Fruit fly (Drosophila melanogaster): ENCODE measurements around the gene lft.

The lft gene

DNA sequence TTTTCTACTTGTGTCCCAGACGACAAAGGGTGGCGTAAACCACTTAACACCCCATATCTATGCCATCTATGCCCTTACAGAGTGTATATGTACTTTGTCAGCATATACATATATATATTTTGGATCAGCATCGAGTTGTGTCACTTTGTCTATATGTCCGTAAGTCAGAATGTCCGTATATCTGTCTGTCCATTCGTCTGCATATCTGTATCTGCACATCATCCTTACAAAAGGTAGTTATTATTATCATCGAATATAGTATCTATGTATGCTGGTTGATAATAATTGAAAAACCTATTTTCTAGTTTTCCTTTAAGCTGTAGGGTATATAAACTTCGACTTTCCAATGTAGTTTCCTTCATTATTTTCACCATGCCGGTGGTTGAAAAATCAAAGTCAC is 13.1 kb upstream of the lft start:
- TF ChIP-seq CG10348 (GFP tag; IDR thresholded peaks at IDR 0.05) (no peak), CG8159 (tag; optimal IDR thresholded peaks at IDR 0.05) (no peak), CG13204 (GFP tag; optimal IDR thresholded peaks at IDR 0.05) (no peak), CG9948 (tag; optimal IDR thresholded peaks at IDR 0.05) (no peak), CG14655 (GFP tag; optimal IDR thresholded peaks at IDR 0.05) (no peak), CG17806 (tag; optimal IDR thresholded peaks at IDR 0.05) (no peak), D1 (tag; optimal IDR thresholded peaks at IDR 0.05) (no peak), EcR (GFP tag; optimal IDR thresholded peaks at IDR 0.05) (no peak), CG8301 (tag; optimal IDR thresholded peaks at IDR 0.05) (no peak), Ets98B (GFP tag; IDR thresholded peaks at IDR 0.05) (no peak), Snoo (tag; optimal IDR thresholded peaks at IDR 0.05) (no peak)

DNA sequence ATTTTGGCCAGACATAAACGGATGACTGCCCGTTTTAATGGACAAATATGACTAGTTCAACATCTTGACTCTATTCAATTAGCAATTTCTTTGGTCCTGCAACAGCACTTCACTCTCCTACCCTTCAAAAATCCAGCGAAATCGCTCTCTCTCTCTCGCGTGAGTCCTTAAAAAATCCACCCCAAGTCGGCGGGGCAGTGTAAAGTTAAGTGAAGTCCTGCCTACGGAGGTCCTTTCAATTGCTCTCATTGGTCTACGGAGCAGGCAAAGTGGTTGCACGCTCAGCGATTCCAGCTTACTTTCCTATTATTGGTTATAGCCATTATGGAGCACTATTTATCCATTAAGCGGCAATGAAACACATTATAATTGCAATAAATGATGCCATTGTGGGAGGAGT is 10.4 kb upstream of the lft start, which contains the start of gene CG34367:
Gene CG34367 (minus strand): TSS at position 35 of the 400 bp plus-strand sequence.
- no peak for TF ChIP-seq CG8301 (tag; optimal IDR thresholded peaks at IDR 0.05)

DNA sequence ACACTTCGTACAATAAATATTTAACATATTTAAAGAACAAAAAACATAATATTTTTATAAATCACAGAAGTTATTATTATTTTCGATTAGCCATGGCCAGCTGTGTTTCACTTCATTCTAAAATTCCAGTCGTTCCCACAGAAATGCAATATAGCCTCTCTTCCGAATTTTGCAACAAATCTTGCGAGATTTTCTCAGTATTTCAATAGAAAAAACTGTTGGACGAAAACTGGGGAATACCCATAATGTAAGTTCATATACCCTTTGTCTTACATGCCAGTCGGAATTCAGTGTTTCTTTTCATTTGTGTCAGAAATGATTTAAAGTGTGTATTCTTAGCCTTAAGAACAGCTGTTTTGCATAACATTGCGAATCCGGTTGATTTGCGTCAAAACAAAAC is 7.8 kb upstream of the lft start, which contains the start of the genes CtsL4 and ClpP:
Gene CtsL4 (minus strand): TSS at position 90 of the 400 bp plus-strand sequence.
Gene ClpP (plus strand): TSS at position 288 of the 400 bp plus-strand sequence.
- TF ChIP-seq CG15710 (tag; optimal IDR thresholded peaks at IDR 0.05) (peak; percentile 51), CG17806 (tag; optimal IDR thresholded peaks at IDR 0.05) (peak; percentile 26), CG32121 (GFP tag; IDR thresholded peaks at IDR 0.05) (no peak), CG34367 (tag; optimal IDR thresholded peaks at IDR 0.05) (peak; percentile 49), Pif1B (GFP tag; optimal IDR thresholded peaks at IDR 0.05) (no peak), gl (tag; optimal IDR thresholded peaks at IDR 0.05) (no peak), Snoo (tag; optimal IDR thresholded peaks at IDR 0.05) (peak; percentile 42), fd96Ca (GFP tag; IDR thresholded peaks at IDR 0.05) (no peak)

DNA sequence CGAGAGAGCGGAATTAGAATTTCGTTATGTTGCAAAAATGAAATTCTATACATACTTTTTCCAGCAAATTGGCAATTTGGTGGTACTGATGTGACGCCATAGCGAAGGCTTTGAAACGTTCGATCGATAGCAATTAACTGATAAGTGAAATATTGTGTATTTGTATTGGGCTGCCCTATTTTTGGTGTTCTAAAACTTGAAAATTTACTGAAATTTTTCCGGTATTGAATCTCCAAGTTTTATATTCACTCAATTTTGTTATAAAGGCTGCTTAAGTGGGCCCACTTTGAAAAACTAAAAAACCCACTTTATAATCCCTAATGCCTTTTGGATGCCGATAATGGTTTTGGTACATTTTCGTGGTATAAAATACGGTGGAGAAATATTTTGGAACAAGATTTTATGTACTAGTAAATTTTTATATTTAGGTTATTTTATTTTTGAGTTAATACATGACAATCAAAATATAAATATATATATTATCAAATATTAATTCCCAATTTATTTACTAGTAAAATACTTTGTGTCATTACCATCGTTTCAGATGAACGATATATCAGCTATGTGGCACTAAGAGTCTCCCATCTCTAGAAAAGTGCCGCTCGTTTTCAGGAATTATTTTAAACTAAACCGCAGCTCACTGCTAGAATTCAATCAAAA is 1.7 kb upstream of the lft start, which contains the start of the genes Cand1 and pim:
Gene Cand1 (minus strand): TSS at position 300 of the 660 bp plus-strand sequence.
Gene pim (plus strand): TSS at position 582 of the 660 bp plus-strand sequence.
- TF ChIP-seq CG13204 (GFP tag; optimal IDR thresholded peaks at IDR 0.05) (no peak), Ets98B (GFP tag; IDR thresholded peaks at IDR 0.05) (no peak), CG12605 (GFP tag; IDR thresholded peaks at IDR 0.05) (no peak), CG4496 (GFP tag; IDR thresholded peaks at IDR 0.05) (no peak), EcR (GFP tag; optimal IDR thresholded peaks at IDR 0.05) (no peak), Snoo (tag; optimal IDR thresholded peaks at IDR 0.05) (no peak), CG8159 (tag; optimal IDR thresholded peaks at IDR 0.05) (no peak), CG32121 (GFP tag; IDR thresholded peaks at IDR 0.05) (no peak), CG8301 (tag; optimal IDR thresholded peaks at IDR 0.05) (no peak), CG9948 (tag; optimal IDR thresholded peaks at IDR 0.05) (no peak)

DNA sequence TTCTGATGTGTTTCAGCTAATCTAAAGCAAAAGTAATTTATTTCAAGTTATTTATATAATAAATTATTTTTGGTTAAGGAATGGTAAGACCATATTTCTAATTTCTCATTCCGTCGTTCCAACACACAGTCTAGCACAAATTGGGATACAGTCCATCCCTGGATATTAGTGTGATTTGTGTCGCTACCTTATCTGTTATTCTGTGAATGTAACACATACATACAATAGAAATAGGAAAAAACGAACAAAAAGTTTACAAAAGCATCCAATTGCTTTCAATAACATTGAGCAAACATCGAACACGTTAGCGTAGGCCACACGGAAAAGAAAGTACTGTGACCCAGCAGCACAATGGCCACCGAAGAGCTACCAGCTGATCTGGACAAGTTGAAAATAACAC is 2.3 kb downstream of the lft start, which contains the start of gene CG5056:
Gene CG5056 (plus strand): TSS at position 168 of the 400 bp plus-strand sequence.
- TF ChIP-seq CG10348 (GFP tag; IDR thresholded peaks at IDR 0.05) (no peak), CG8159 (tag; optimal IDR thresholded peaks at IDR 0.05) (no peak), Pif1A (GFP tag; optimal IDR thresholded peaks at IDR 0.05) (no peak), Snoo (tag; optimal IDR thresholded peaks at IDR 0.05) (peak; percentile 2), CG32121 (GFP tag; IDR thresholded peaks at IDR 0.05) (peak; percentile 41; the same call in 1 of the 2 replicates), rn (GFP tag; IDR thresholded peaks at IDR 0.05) (no peak), CG8301 (tag; optimal IDR thresholded peaks at IDR 0.05) (no peak), CG4496 (GFP tag; IDR thresholded peaks at IDR 0.05) (no peak), CG17806 (tag; optimal IDR thresholded peaks at IDR 0.05) (peak; percentile 6), CG13204 (GFP tag; optimal IDR thresholded peaks at IDR 0.05) (no peak), Pif1B (GFP tag; optimal IDR thresholded peaks at IDR 0.05) (no peak), CG14655 (GFP tag; optimal IDR thresholded peaks at IDR 0.05) (no peak), D1 (tag; optimal IDR thresholded peaks at IDR 0.05) (no peak), CG15710 (tag; optimal IDR thresholded peaks at IDR 0.05) (peak; percentile 40), Ets98B (GFP tag; IDR thresholded peaks at IDR 0.05) (peak; percentile 29; the same call in 1 of the 2 replicates), CG34367 (tag; optimal IDR thresholded peaks at IDR 0.05) (peak; percentile 32), CG9948 (tag; optimal IDR thresholded peaks at IDR 0.05) (peak; percentile 30), CG12605 (GFP tag; IDR thresholded peaks at IDR 0.05) (peak; percentile 11; the same call in 1 of the 2 replicates), fd96Ca (GFP tag; IDR thresholded peaks at IDR 0.05) (no peak), EcR (GFP tag; optimal IDR thresholded peaks at IDR 0.05) (no peak), gl (tag; optimal IDR thresholded peaks at IDR 0.05) (peak; percentile 57)

DNA sequence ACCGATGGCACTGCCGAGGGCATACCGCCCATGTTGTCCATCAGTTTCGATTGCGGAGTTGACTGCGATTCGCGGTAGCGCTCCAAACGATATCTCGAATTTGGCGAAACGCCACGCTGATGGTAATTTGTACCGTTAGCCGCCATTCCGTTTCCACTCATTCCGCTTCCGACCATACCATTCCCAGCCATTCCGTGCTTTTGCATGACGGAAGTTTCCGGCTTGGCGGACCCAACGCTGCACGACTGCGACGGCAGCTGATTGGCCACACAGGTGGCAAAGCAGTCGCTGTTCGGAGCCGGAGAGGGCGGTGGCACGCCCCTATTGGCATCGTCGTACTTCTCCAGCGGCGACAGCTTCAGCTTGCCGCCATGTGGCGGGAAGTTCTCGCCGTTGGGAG is 8.0 kb downstream of the lft start:
- no peak for TF ChIP-seq Snoo (tag; optimal IDR thresholded peaks at IDR 0.05)
- TF ChIP-seq CG32121 (GFP tag; IDR thresholded peaks at IDR 0.05) = no peak

Measured in whole organism, pupa.